Fruit fly (Drosophila melanogaster): ENCODE measurements around the gene CG8833.
A peak's percentile ranks its signal among the peaks of the same experiment; 100 is the strongest.

The CG8833 gene

DNA sequence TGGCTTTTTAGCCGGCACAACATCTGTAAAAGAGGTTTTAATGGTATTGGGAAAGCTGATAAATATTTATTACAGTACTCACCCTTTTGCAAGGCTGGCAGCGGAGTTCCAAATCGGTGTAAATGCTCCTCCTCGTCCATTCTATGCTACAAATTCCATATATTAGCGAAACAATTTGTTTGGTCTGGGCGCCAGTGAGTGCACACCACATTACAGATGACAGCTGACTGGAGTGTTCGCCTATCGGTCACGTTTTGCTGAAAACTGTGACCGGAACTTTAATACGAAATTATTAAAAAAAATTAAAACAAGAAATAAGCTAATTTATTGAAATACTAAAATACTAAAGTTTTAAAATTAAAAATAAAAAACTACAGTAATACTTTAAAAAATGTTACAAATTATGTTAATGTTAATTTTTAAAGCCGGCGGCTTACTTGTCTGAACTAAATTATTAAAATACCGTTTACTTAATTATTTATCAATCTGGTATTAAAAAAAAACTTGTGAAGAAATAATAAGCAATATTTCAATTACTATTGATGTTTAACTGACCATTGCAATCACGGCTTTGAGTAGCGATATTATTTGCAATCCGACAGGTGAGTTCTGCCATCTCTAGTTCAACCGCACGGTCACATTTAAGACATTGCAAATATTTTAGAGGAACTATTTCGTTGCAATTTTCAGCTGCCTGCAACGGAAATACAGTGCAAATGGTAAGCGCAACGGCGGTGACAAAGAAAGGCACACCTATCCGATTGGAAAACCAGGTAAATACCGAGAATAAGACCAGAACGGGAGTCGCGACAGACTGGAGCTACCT is at the start of gene CG8833, which contains the start of gene DCTN1-p150 (continued):
- TF ChIP-seq grn (GFP tag; optimal IDR thresholded peaks at IDR 0.05), result no peak
- TF ChIP-seq Hsf (GFP tag; optimal IDR thresholded peaks at IDR 0.05), result peak; percentile 44
- no peak for TF ChIP-seq CG4854 (GFP tag; optimal IDR thresholded peaks at IDR 0.05)
- TF ChIP-seq slbo (GFP tag; IDR thresholded peaks at IDR 0.05), result peak; percentile 80
- TF ChIP-seq CG3838 (GFP tag; optimal IDR thresholded peaks at IDR 0.05), result no peak
- TF ChIP-seq caup (GFP tag; optimal IDR thresholded peaks at IDR 0.05; ENCODE audit: severe bottlenecking), result no peak
- no peak for TF ChIP-seq CG10979 (tag; optimal IDR thresholded peaks at IDR 0.05)
- TF ChIP-seq prd (optimal IDR thresholded peaks at IDR 0.05), result no peak
- peak; percentile 45; the same call in 1 of the 3 replicates for TF ChIP-seq prd (GFP tag; IDR thresholded peaks at IDR 0.05)
- peak; percentile 18 for TF ChIP-seq CG9876 (GFP tag; optimal IDR thresholded peaks at IDR 0.05)
- TF ChIP-seq nau (GFP tag; optimal IDR thresholded peaks at IDR 0.05), result no peak
- no peak for TF ChIP-seq hth (optimal IDR thresholded peaks at IDR 0.05)
- no peak for TF ChIP-seq schlank (tag; optimal IDR thresholded peaks at IDR 0.05)
- TF ChIP-seq CrebB (tag; optimal IDR thresholded peaks at IDR 0.05), result no peak
- TF ChIP-seq trem (tag; optimal IDR thresholded peaks at IDR 0.05), result peak; percentile 34
- no peak for TF ChIP-seq Spps (tag; optimal IDR thresholded peaks at IDR 0.05)
- TF ChIP-seq sima (GFP tag; optimal IDR thresholded peaks at IDR 0.05), result no peak
- TF ChIP-seq CG42726 (GFP tag; IDR thresholded peaks at IDR 0.05; ENCODE audit: partially characterized antibody), result no peak
- TF ChIP-seq HLH4C (GFP tag; IDR thresholded peaks at IDR 0.05; ENCODE audit: partially characterized antibody), result no peak
- TF ChIP-seq CG10321 (GFP tag; IDR thresholded peaks at IDR 0.05), result no peak
- TF ChIP-seq CG31441 (GFP tag; IDR thresholded peaks at IDR 0.05), result peak; percentile 85
- peak; percentile 19; the same call in 1 of the 2 replicates for TF ChIP-seq HLH3B (GFP tag; IDR thresholded peaks at IDR 0.05)
- TF ChIP-seq twi (tag; optimal IDR thresholded peaks at IDR 0.05), result no peak
- TF ChIP-seq z (GFP tag; IDR thresholded peaks at IDR 0.05), result no peak
- TF ChIP-seq H15 (GFP tag; IDR thresholded peaks at IDR 0.05), result no peak
- TF ChIP-seq Rx (GFP tag; IDR thresholded peaks at IDR 0.05), result no peak
- TF ChIP-seq seq (GFP tag; IDR thresholded peaks at IDR 0.05), result 0 out of 2 replicates have a peak, but pooled peaks have one; percentile 14
- peak; percentile 50 for TF ChIP-seq CG9817 (tag; optimal IDR thresholded peaks at IDR 0.05)
- TF ChIP-seq CG11093 (GFP tag; IDR thresholded peaks at IDR 0.05), result no peak
- no peak for TF ChIP-seq CG7928 (GFP tag; optimal IDR thresholded peaks at IDR 0.05)
- TF ChIP-seq Blimp-1 (GFP tag; optimal IDR thresholded peaks at IDR 0.05), result peak; percentile 27
- TF ChIP-seq CoRest (tag; optimal IDR thresholded peaks at IDR 0.05), result peak; percentile 71
- peak; percentile 67 for TF ChIP-seq nmo (GFP tag; optimal IDR thresholded peaks at IDR 0.05)
- no peak for TF ChIP-seq CG5180 (GFP tag; optimal IDR thresholded peaks at IDR 0.05)
- TF ChIP-seq CG7372 (GFP tag; IDR thresholded peaks at IDR 0.05), result no peak
- no peak for TF ChIP-seq CG7745 (tag; optimal IDR thresholded peaks at IDR 0.05)
- peak; percentile 47 for TF ChIP-seq Hr3 (GFP tag; optimal IDR thresholded peaks at IDR 0.05)
- no peak for TF ChIP-seq sqz (GFP tag; optimal IDR thresholded peaks at IDR 0.05)
- no peak for TF ChIP-seq Hr78 (GFP tag; optimal IDR thresholded peaks at IDR 0.05)
- TF ChIP-seq gsb (GFP tag; IDR thresholded peaks at IDR 0.05), result no peak
- no peak for TF ChIP-seq jigr1 (GFP tag; IDR thresholded peaks at IDR 0.05)
- TF ChIP-seq vnd (GFP tag; IDR thresholded peaks at IDR 0.05; ENCODE audit: partially characterized antibody), result peak; percentile 18; the same call in 1 of the 3 replicates
- TF ChIP-seq tx (GFP tag; optimal IDR thresholded peaks at IDR 0.05), result no peak
- TF ChIP-seq CG2889 (GFP tag; IDR thresholded peaks at IDR 0.05), result no peak
- TF ChIP-seq CG7786 (GFP tag; optimal IDR thresholded peaks at IDR 0.05), result peak; percentile 51
- peak in 1 of 2 experiments; percentile 2 for TF ChIP-seq bsh (GFP tag; optimal IDR thresholded peaks at IDR 0.05)
- TF ChIP-seq CG17612 (GFP tag; IDR thresholded peaks at IDR 0.05), result no peak
- TF ChIP-seq Eip74EF (GFP tag; optimal IDR thresholded peaks at IDR 0.05), result no peak
- peak; percentile 99 for TF ChIP-seq CG14710 (tag; optimal IDR thresholded peaks at IDR 0.05)

Data from whole organism, embryonic.